Worm (Caenorhabditis elegans) whole organism, late embryonic: ENCODE results near the gene cyp-13A6.

Experiments used
- C08G9.2 ChIP-seq: sonication (generic microtip); optimal IDR thresholded peaks from 2 replicates; lab custom pipeline; 2016; ENCODE audit warnings: mild to moderate bottlenecking, missing genetic modification characterization, moderate library complexity, missing compliant biosample characterization
- C38D4.7 ChIP-seq: fragments of 200-800 bp; sonication (Bioruptor generic); optimal IDR thresholded peaks from 2 replicates; lab custom pipeline; 2018; ENCODE audit warnings: mild to moderate bottlenecking, missing genetic modification characterization, moderate library complexity, missing compliant biosample characterization
- F13H6.1 ChIP-seq: sonication (generic microtip); optimal IDR thresholded peaks from 2 replicates; lab custom pipeline; 2016; ENCODE audit warnings: missing genetic modification characterization, missing compliant biosample characterization
- K02D7.2 ChIP-seq: sonication (generic microtip); optimal IDR thresholded peaks from 2 replicates; lab custom pipeline; 2017; ENCODE audit warnings: mild to moderate bottlenecking, missing genetic modification characterization, missing compliant biosample characterization
- K09A11.1 ChIP-seq: sonication (generic microtip); optimal IDR thresholded peaks from 2 replicates; lab custom pipeline; 2017; ENCODE audit warnings: antibody characterized with exemption, mild to moderate bottlenecking, missing genetic modification characterization, missing compliant biosample characterization; ENCODE audit not compliant: insufficient read depth
- T23F11.4 ChIP-seq: fragments of 200-800 bp; sonication (Bioruptor generic); optimal IDR thresholded peaks from 2 replicates; lab custom pipeline; 2018; ENCODE audit warnings: mild to moderate bottlenecking, missing genetic modification characterization, missing compliant biosample characterization
- ama-1 ChIP-seq: fragments of 150-350 bp; optimal IDR thresholded peaks from 2 replicates; lab custom pipeline; 2014
- ceh-14 ChIP-seq: sonication (generic microtip); optimal IDR thresholded peaks from 2 replicates; lab custom pipeline; 2016; ENCODE audit warnings: missing genotype, missing genetic modification characterization, missing compliant biosample characterization
- ceh-18 ChIP-seq: sonication (generic microtip); optimal IDR thresholded peaks from 2 replicates; lab custom pipeline; 2016; ENCODE audit warnings: missing genetic modification characterization, missing compliant biosample characterization
- ceh-2 ChIP-seq: sonication (generic microtip); optimal IDR thresholded peaks from 2 replicates; lab custom pipeline; 2016; ENCODE audit warnings: missing genotype, missing genetic modification characterization, missing compliant biosample characterization
- ceh-24 ChIP-seq: sonication (generic microtip); optimal IDR thresholded peaks from 2 replicates; lab custom pipeline; 2016; ENCODE audit warnings: mild to moderate bottlenecking, missing genetic modification characterization, missing compliant biosample characterization
- ceh-31 ChIP-seq: sonication (generic microtip); optimal IDR thresholded peaks from 2 replicates; lab custom pipeline; 2016; ENCODE audit warnings: missing genetic modification characterization, missing compliant biosample characterization
- ceh-34 ChIP-seq: sonication (generic microtip); optimal IDR thresholded peaks from 2 replicates; lab custom pipeline; 2016; ENCODE audit warnings: mild to moderate bottlenecking, missing genetic modification characterization, missing compliant biosample characterization
- ceh-6 ChIP-seq: fragments of 200-800 bp; sonication (Bioruptor generic); optimal IDR thresholded peaks from 2 replicates; lab custom pipeline; 2018; ENCODE audit warnings: mild to moderate bottlenecking, missing genetic modification characterization, missing compliant biosample characterization
- ceh-9 ChIP-seq: sonication (generic microtip); optimal IDR thresholded peaks from 2 replicates; lab custom pipeline; 2016; ENCODE audit warnings: mild to moderate bottlenecking, missing genetic modification characterization, inconsistent platforms, missing compliant biosample characterization
- elt-2 ChIP-seq: sonication (generic microtip); optimal IDR thresholded peaks from 2 replicates; lab custom pipeline; 2016; ENCODE audit warnings: missing genetic modification reagents, missing genetic modification characterization, missing compliant biosample characterization
- elt-4 ChIP-seq: sonication (generic microtip); optimal IDR thresholded peaks from 2 replicates; lab custom pipeline; 2016; ENCODE audit warnings: missing genetic modification characterization, missing compliant biosample characterization
- ets-4 ChIP-seq: sonication (generic microtip); optimal IDR thresholded peaks from 2 replicates; lab custom pipeline; 2016; ENCODE audit warnings: missing genetic modification characterization, missing compliant biosample characterization
- eyg-1 ChIP-seq: sonication (generic microtip); optimal IDR thresholded peaks from 2 replicates; lab custom pipeline; 2016; ENCODE audit warnings: missing genotype, missing genetic modification characterization, missing compliant biosample characterization
- hlh-15 ChIP-seq: sonication (generic microtip); optimal IDR thresholded peaks from 2 replicates; lab custom pipeline; 2016; ENCODE audit warnings: missing genetic modification characterization, missing compliant biosample characterization
- hlh-30 ChIP-seq: sonication (generic microtip); optimal IDR thresholded peaks from 2 replicates; lab custom pipeline; 2017; ENCODE audit warnings: antibody characterized with exemption, missing genetic modification characterization, missing compliant biosample characterization; ENCODE audit not compliant: insufficient read depth
- hlh-6 ChIP-seq: sonication (generic microtip); optimal IDR thresholded peaks from 2 replicates; lab custom pipeline; 2016; ENCODE audit warnings: missing genotype, missing genetic modification characterization, missing compliant biosample characterization
- hlh-8 ChIP-seq: sonication (generic microtip); optimal IDR thresholded peaks from 2 replicates; lab custom pipeline; 2016; ENCODE audit warnings: missing genotype, missing genetic modification characterization, missing compliant biosample characterization
- lin-11 ChIP-seq: fragments of 200-800 bp; sonication (Bioruptor generic); optimal IDR thresholded peaks from 2 replicates; lab custom pipeline; 2018; ENCODE audit warnings: mild to moderate bottlenecking, missing genetic modification characterization, missing compliant biosample characterization
- nfya-1 ChIP-seq: sonication (generic microtip); optimal IDR thresholded peaks from 2 replicates; lab custom pipeline; 2017; ENCODE audit warnings: missing genetic modification characterization, mild to moderate bottlenecking, missing compliant biosample characterization, antibody characterized with exemption, moderate library complexity
- pag-3 ChIP-seq: sonication (generic microtip); optimal IDR thresholded peaks from 2 replicates; lab custom pipeline; 2016; ENCODE audit warnings: missing compliant biosample characterization, missing genetic modification characterization, borderline replicate concordance
- pha-2 ChIP-seq: sonication (generic microtip); optimal IDR thresholded peaks from 2 replicates; lab custom pipeline; 2017; ENCODE audit warnings: mild to moderate bottlenecking, missing genetic modification characterization, missing compliant biosample characterization
- pqm-1 ChIP-seq: sonication (generic microtip); optimal IDR thresholded peaks from 2 replicates; lab custom pipeline; 2016; ENCODE audit warnings: missing genetic modification characterization, missing compliant biosample characterization
- pros-1 ChIP-seq: fragments of 150-350 bp; optimal IDR thresholded peaks from 2 replicates; lab custom pipeline; 2014; ENCODE audit warnings: missing biosample characterization, missing genetic modification reagents, missing genetic modification characterization
- ref-2 ChIP-seq: sonication (generic microtip); optimal IDR thresholded peaks from 2 replicates; lab custom pipeline; 2016; ENCODE audit warnings: missing genetic modification characterization, missing compliant biosample characterization
- rnt-1 ChIP-seq: sonication (generic microtip); optimal IDR thresholded peaks from 2 replicates; lab custom pipeline; 2016; ENCODE audit warnings: missing genetic modification characterization, missing compliant biosample characterization
- sox-2 ChIP-seq: fragments of 200-800 bp; sonication (Bioruptor generic); IDR thresholded peaks from 2 replicates; pipeline ENCODE4 v1.3.6; 2022; ENCODE audit warnings: missing genetic modification reagents, missing genetic modification characterization, missing compliant biosample characterization
- syd-9 ChIP-seq: sonication (generic microtip); optimal IDR thresholded peaks from 2 replicates; lab custom pipeline; 2016; ENCODE audit warnings: mild to moderate bottlenecking, missing genetic modification characterization, moderate library complexity, missing compliant biosample characterization
- tbx-2 ChIP-seq: sonication (generic microtip); optimal IDR thresholded peaks from 2 replicates; lab custom pipeline; 2016; ENCODE audit warnings: missing genetic modification characterization, missing compliant biosample characterization
- tbx-7 ChIP-seq: sonication (generic microtip); optimal IDR thresholded peaks from 2 replicates; lab custom pipeline; 2016; ENCODE audit warnings: missing genotype, missing genetic modification characterization, missing compliant biosample characterization
- unc-3 ChIP-seq, 2 experiments: fragments of 200-800 bp in 1 of 2; sonication (Bioruptor generic) in 1 of 2; sonication (generic microtip) in 1 of 2; conservative IDR thresholded peaks in 1 of 2; optimal IDR thresholded peaks in 1 of 2; 2 replicates each; pipeline versions ENCODE4 v1.3.6 to Lab custom; 2016 to 2022; ENCODE audit warnings: missing compliant biosample characterization in 2 of 2, missing genetic modification characterization in 2 of 2, missing genetic modification reagents in 1 of 2
- unc-42 ChIP-seq: sonication (generic microtip); optimal IDR thresholded peaks from 2 replicates; lab custom pipeline; 2016; ENCODE audit warnings: missing genotype, missing genetic modification characterization, missing compliant biosample characterization
- unc-86 ChIP-seq: sonication (generic microtip); optimal IDR thresholded peaks from 2 replicates; lab custom pipeline; 2016; ENCODE audit warnings: missing genetic modification characterization, missing compliant biosample characterization
- zip-5 ChIP-seq: sonication (generic microtip); optimal IDR thresholded peaks from 2 replicates; lab custom pipeline; 2016; ENCODE audit warnings: missing genetic modification characterization, missing compliant biosample characterization
- ztf-16 ChIP-seq: sonication (generic microtip); optimal IDR thresholded peaks from 2 replicates; lab custom pipeline; 2017; ENCODE audit warnings: missing genetic modification characterization, missing compliant biosample characterization

cyp-13A6 gene

ce11 chrII:9802642-9803041 is at the start of gene cyp-13A6:
Gene cyp-13A6 (minus strand): TSS chrII:9802821.
- no peak for TF ChIP-seq hlh-8 (tag; lab: Kevin White, UChicago)
- TF ChIP-seq zip-5 (tag; lab: Kevin White, UChicago): no peak
- no peak for TF ChIP-seq pha-2 (tag; lab: Kevin White, UChicago)
- TF ChIP-seq ceh-6: no peak
- no peak for TF ChIP-seq ceh-9 (tag; lab: Kevin White, UChicago)
- no peak for TF ChIP-seq ceh-31 (tag; lab: Kevin White, UChicago)
- no peak for TF ChIP-seq C08G9.2 (tag; lab: Kevin White, UChicago)
- TF ChIP-seq, all 69 proteins: peak for 0

ce11 chrII:9850945-9851344 is 48.3 kb upstream of the cyp-13A6 start, which contains the start of gene ZK938.10:
Gene ZK938.10 (minus strand): TSS chrII:9851045.
- TF ChIP-seq ceh-14 (tag; lab: Kevin White, UChicago) (no peak), pros-1 (tag; lab: Kevin White, UChicago) (no peak), eyg-1 (no peak), ceh-18 (tag; lab: Kevin White, UChicago) (no peak), ama-1 (lab: Kevin White, UChicago) (no peak), tbx-2 (no peak), pag-3 (tag; lab: Kevin White, UChicago) (no peak), ceh-24 (tag; lab: Kevin White, UChicago) (no peak), F13H6.1 (tag; lab: Kevin White, UChicago) (no peak), ceh-2 (tag; lab: Kevin White, UChicago) (no peak), tbx-7 (tag; lab: Kevin White, UChicago) (no peak), syd-9 (no peak)

ce11 chrII:9849497-9849896 is 46.9 kb upstream of the cyp-13A6 start, which contains the start of gene old-2:
Gene old-2 (minus strand): TSS chrII:9849597.
- TF ChIP-seq elt-4 (tag; lab: Kevin White, UChicago) (no peak), syd-9 (no peak), pqm-1 (tag; lab: Kevin White, UChicago) (no peak), hlh-30 (tag; lab: Kevin White, UChicago) (no peak), lin-11 (tag; lab: Kevin White, UChicago) (no peak), K02D7.2 (tag; lab: Kevin White, UChicago) (no peak), unc-42 (tag; lab: Kevin White, UChicago) (no peak), pag-3 (tag; lab: Kevin White, UChicago) (no peak), ceh-31 (tag; lab: Kevin White, UChicago) (no peak), ceh-34 (tag; lab: Kevin White, UChicago) (no peak), hlh-6 (no peak), K09A11.1 (tag; lab: Kevin White, UChicago) (no peak), sox-2 (no peak), C38D4.7 (GFP tag; lab: Kevin White, UChicago) (no peak), elt-2 (tag; lab: Kevin White, UChicago) (no peak)

- TF ChIP-seq ceh-24 (tag; lab: Kevin White, UChicago) (no peak), ets-4 (tag; lab: Kevin White, UChicago) (no peak), ceh-2 (tag; lab: Kevin White, UChicago) (no peak), pros-1 (tag; lab: Kevin White, UChicago) (no peak), pag-3 (tag; lab: Kevin White, UChicago) (no peak), K09A11.1 (tag; lab: Kevin White, UChicago) (no peak), rnt-1 (tag; lab: Kevin White, UChicago) (no peak), pqm-1 (tag; lab: Kevin White, UChicago) (no peak), nfya-1 (tag; lab: Kevin White, UChicago) (no peak), hlh-15 (tag; lab: Kevin White, UChicago) (no peak), eyg-1 (no peak), ztf-16 (no peak), ceh-6 (no peak), T23F11.4 (GFP tag; lab: Kevin White, UChicago) (no peak), ceh-18 (tag; lab: Kevin White, UChicago) (no peak), ref-2 (tag; lab: Kevin White, UChicago) (no peak), unc-86 (tag; lab: Kevin White, UChicago) (no peak), ama-1 (lab: Kevin White, UChicago) (no peak), unc-3 (GFP tag; conservative IDR thresholded peaks at IDR 0.05; lab: Robert Waterston, UW) (no peak), unc-3 (tag; optimal IDR thresholded peaks at IDR 0.05; lab: Kevin White, UChicago) (no peak)
These were observed 42.6 kb upstream of the cyp-13A6 start, which contains the start of gene chil-9 for ce11 chrII:9845239-9845638. Gene chil-9 (minus strand): TSS chrII:9845339.
